Fruit fly (Drosophila melanogaster) whole organism, prepupa: Measurements from ENCODE around the gene CrebA.
A peak's percentile ranks its signal among the peaks of the same experiment; 100 is the strongest.

Experiments used
- Blimp-1 ChIP-seq: fragments of 200-800 bp; sonication (Bioruptor generic); optimal IDR thresholded peaks from 3 replicates; lab custom pipeline; 2017; ENCODE audit warnings: missing biosample characterization, missing genetic modification characterization, mild to moderate bottlenecking, moderate library complexity, missing genetic modification reagents
- CG10669 ChIP-seq: fragments of 200-800 bp; sonication (Bioruptor generic); optimal IDR thresholded peaks from 3 replicates; lab custom pipeline; 2018; ENCODE audit warnings: missing biosample characterization, mild to moderate bottlenecking, missing genetic modification characterization, moderate library complexity
- CG15336 ChIP-seq: fragments of 200-800 bp; sonication (Bioruptor generic); IDR thresholded peaks from 2 replicates; pipeline ENCODE4 v1.3.6; 2022; ENCODE audit warnings: missing biosample characterization, missing genetic modification characterization
- CG16779 ChIP-seq: fragments of 200-800 bp; sonication (Bioruptor generic); optimal IDR thresholded peaks from 3 replicates; lab custom pipeline; 2017; ENCODE audit warnings: missing biosample characterization, mild to moderate bottlenecking, missing genetic modification characterization
- CG3032 ChIP-seq: fragments of 200-800 bp; optimal IDR thresholded peaks from 2 replicates; lab custom pipeline; 2019; ENCODE audit warnings: missing biosample characterization, mild to moderate bottlenecking, missing genetic modification characterization, moderate library complexity
- CG31627 ChIP-seq: fragments of 200-800 bp; sonication (Bioruptor generic); optimal IDR thresholded peaks from 3 replicates; lab custom pipeline; 2016; ENCODE audit warnings: missing biosample characterization, missing genetic modification characterization
- CG32006 ChIP-seq: fragments of 200-800 bp; sonication (Bioruptor generic); optimal IDR thresholded peaks from 3 replicates; lab custom pipeline; 2017; ENCODE audit warnings: missing biosample characterization, mild to moderate bottlenecking, missing genetic modification characterization
- CG34406 ChIP-seq: fragments of 200-800 bp; sonication (Bioruptor generic); optimal IDR thresholded peaks from 3 replicates; lab custom pipeline; 2016; ENCODE audit warnings: missing biosample characterization, missing genetic modification characterization
- CG3919 ChIP-seq: fragments of 200-800 bp; sonication (Bioruptor generic); optimal IDR thresholded peaks from 3 replicates; lab custom pipeline; 2016; ENCODE audit warnings: missing biosample characterization, missing genetic modification characterization
- CG6163 ChIP-seq: fragments of 200-800 bp; sonication (Bioruptor generic); IDR thresholded peaks from 3 replicates; pipeline ENCODE4 v1.3.6; 2022; ENCODE audit warnings: missing biosample characterization, missing genetic modification characterization
- CG6854 ChIP-seq: fragments of 200-800 bp; sonication (Bioruptor generic); optimal IDR thresholded peaks from 2 replicates; lab custom pipeline; 2017; ENCODE audit warnings: missing biosample characterization, mild to moderate bottlenecking, missing genetic modification characterization
- CG8119 ChIP-seq: fragments of 200-800 bp; sonication (Bioruptor generic); IDR thresholded peaks from 3 replicates; pipeline ENCODE4 v1.3.6; 2022; ENCODE audit warnings: missing biosample characterization, missing genetic modification characterization
- CG9139 ChIP-seq: fragments of 200-800 bp; sonication (Bioruptor generic); optimal IDR thresholded peaks from 3 replicates; lab custom pipeline; 2017; ENCODE audit warnings: missing biosample characterization, mild to moderate bottlenecking, missing genetic modification characterization
- Eip78C ChIP-seq: fragments of 200-800 bp; sonication (Bioruptor generic); peaks from one replicate; lab custom pipeline; 2016; ENCODE audit warnings: missing biosample characterization, missing genetic modification characterization
- Eip93F ChIP-seq: fragments of 200-800 bp; sonication (Bioruptor generic); optimal IDR thresholded peaks from 2 replicates; lab custom pipeline; 2016; ENCODE audit warnings: missing biosample characterization, mild to moderate bottlenecking, missing genetic modification characterization
- Gug ChIP-seq: fragments of 200-800 bp; sonication (Bioruptor generic); IDR thresholded peaks from 2 replicates; pipeline ENCODE4 v1.3.6; 2022; ENCODE audit warnings: missing biosample characterization, missing genetic modification characterization
- Hr38 ChIP-seq: sonication (Bioruptor generic); optimal IDR thresholded peaks from 2 replicates; lab custom pipeline; 2016; ENCODE audit warnings: missing biosample characterization, missing genetic modification characterization
- Hr4 ChIP-seq: fragments of 200-800 bp; sonication (Bioruptor generic); optimal IDR thresholded peaks from 3 replicates; lab custom pipeline; 2016; ENCODE audit warnings: missing biosample characterization, missing genetic modification characterization
- Lpt ChIP-seq: fragments of 200-800 bp; sonication (Bioruptor generic); optimal IDR thresholded peaks from 3 replicates; lab custom pipeline; 2016; ENCODE audit warnings: missing biosample characterization, missing genetic modification characterization
- Met ChIP-seq: fragments of 200-800 bp; sonication (Bioruptor generic); optimal IDR thresholded peaks from 3 replicates; lab custom pipeline; 2016; ENCODE audit warnings: missing biosample characterization, missing genetic modification characterization
- OdsH ChIP-seq: fragments of 200-800 bp; sonication (Bioruptor generic); optimal IDR thresholded peaks from 3 replicates; lab custom pipeline; 2016; ENCODE audit warnings: missing biosample characterization, missing genetic modification characterization
- Sox102F ChIP-seq: fragments of 200-800 bp; sonication (Bioruptor generic); optimal IDR thresholded peaks from 2 replicates; lab custom pipeline; 2016; ENCODE audit warnings: missing biosample characterization, mild to moderate bottlenecking, missing genetic modification characterization
- Sox14 ChIP-seq: fragments of 200-800 bp; sonication (Bioruptor generic); optimal IDR thresholded peaks from 3 replicates; lab custom pipeline; 2016; ENCODE audit warnings: missing biosample characterization, missing genetic modification characterization
- Sox15 ChIP-seq: fragments of 200-800 bp; sonication (Bioruptor generic); optimal IDR thresholded peaks from 3 replicates; lab custom pipeline; 2016; ENCODE audit warnings: missing biosample characterization, missing genetic modification characterization
- dac ChIP-seq: fragments of 200-800 bp; sonication (Bioruptor generic); optimal IDR thresholded peaks from 2 replicates; lab custom pipeline; 2017; ENCODE audit warnings: missing biosample characterization, mild to moderate bottlenecking, missing genetic modification characterization
- esn ChIP-seq: fragments of 200-800 bp; sonication (Bioruptor generic); optimal IDR thresholded peaks from 2 replicates; lab custom pipeline; 2016; ENCODE audit warnings: missing biosample characterization, mild to moderate bottlenecking, missing genetic modification characterization, moderate library complexity
- fd59A ChIP-seq: fragments of 200-800 bp; sonication (Bioruptor generic); optimal IDR thresholded peaks from 2 replicates; lab custom pipeline; 2017; ENCODE audit warnings: missing biosample characterization, mild to moderate bottlenecking, missing genetic modification characterization, missing genetic modification reagents
- fd85E ChIP-seq: fragments of 200-800 bp; sonication (Bioruptor generic); optimal IDR thresholded peaks from 3 replicates; lab custom pipeline; 2016; ENCODE audit warnings: missing biosample characterization, missing genetic modification characterization
- fkh ChIP-seq: fragments of 200-800 bp; sonication (Bioruptor generic); optimal IDR thresholded peaks from 3 replicates; lab custom pipeline; 2017; ENCODE audit warnings: missing biosample characterization, mild to moderate bottlenecking, missing genetic modification characterization, moderate library complexity
- lz ChIP-seq: fragments of 200-800 bp; sonication (Bioruptor generic); optimal IDR thresholded peaks from 3 replicates; lab custom pipeline; 2016; ENCODE audit warnings: missing biosample characterization, missing genetic modification characterization
- spab ChIP-seq: fragments of 200-800 bp; sonication (Bioruptor generic); optimal IDR thresholded peaks from 2 replicates; lab custom pipeline; 2017; ENCODE audit warnings: missing biosample characterization, mild to moderate bottlenecking, missing genetic modification characterization, missing genetic modification reagents
- ss ChIP-seq, 2 experiments: fragments of 200-800 bp; sonication (Bioruptor generic); optimal IDR thresholded peaks; 2 replicates in 1 of 2; 3 replicates in 1 of 2; lab custom pipeline; 2017 to 2018; ENCODE audit warnings: mild to moderate bottlenecking in 2 of 2, missing biosample characterization in 2 of 2, missing genetic modification characterization in 2 of 2, moderate library complexity in 1 of 2
- vri ChIP-seq: fragments of 200-800 bp; sonication (Bioruptor generic); optimal IDR thresholded peaks from 3 replicates; lab custom pipeline; 2016; ENCODE audit warnings: missing biosample characterization, mild to moderate bottlenecking, missing genetic modification characterization

Gene CrebA

DNA sequence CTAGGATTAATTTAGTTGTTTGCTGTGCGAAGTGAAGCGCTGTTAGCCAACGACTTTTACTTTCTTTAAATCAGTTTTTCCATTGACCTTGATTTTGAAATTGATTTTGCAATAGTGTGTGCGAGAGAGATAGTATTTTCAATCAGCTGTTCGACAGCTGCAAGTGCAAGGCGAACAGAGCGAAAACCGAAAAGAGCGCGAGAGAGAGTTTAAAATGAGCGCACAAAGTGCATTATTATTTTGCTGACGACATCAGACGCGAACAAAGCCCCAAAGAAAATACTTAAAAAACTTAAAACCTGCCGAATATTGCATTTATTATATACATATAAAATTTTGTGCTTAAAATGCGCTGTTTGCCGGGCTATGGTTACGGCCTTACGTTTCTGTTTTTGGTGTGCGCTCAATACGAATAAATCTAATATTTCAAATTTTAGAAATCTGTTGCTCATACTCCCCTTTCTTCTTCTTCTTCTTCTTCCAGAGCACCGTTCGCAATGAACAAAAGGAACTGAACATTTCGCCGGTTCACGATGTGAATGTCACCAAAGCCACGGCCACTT lies 23.4 kb upstream of the CrebA start:
- TF ChIP-seq CG32006 (GFP tag; lab: Kevin White, UChicago) (no peak), Eip78C (GFP tag; lab: Kevin White, UChicago) (peak; percentile 76), esn (GFP tag; lab: Kevin White, UChicago) (peak; percentile 7), Gug (no peak), CG3032 (peak; percentile 17), Sox14 (GFP tag; lab: Kevin White, UChicago) (peak; percentile 55), CG9139 (GFP tag; lab: Kevin White, UChicago) (no peak), ss (GFP tag; optimal IDR thresholded peaks at IDR 0.05; lab: Kevin White, UChicago) (peak; percentile 39 to 44), vri (GFP tag; lab: Kevin White, UChicago) (peak; percentile 24), Eip93F (peak; percentile 33), Blimp-1 (GFP tag; lab: Kevin White, UChicago) (peak; percentile 78), Sox102F (GFP tag; lab: Kevin White, UChicago) (peak; percentile 37), CG34406 (no peak), OdsH (GFP tag; lab: Kevin White, UChicago) (no peak), CG16779 (peak; percentile 13), Met (peak; percentile 11), CG10669 (GFP tag; lab: Kevin White, UChicago) (no peak), CG31627 (no peak)

DNA sequence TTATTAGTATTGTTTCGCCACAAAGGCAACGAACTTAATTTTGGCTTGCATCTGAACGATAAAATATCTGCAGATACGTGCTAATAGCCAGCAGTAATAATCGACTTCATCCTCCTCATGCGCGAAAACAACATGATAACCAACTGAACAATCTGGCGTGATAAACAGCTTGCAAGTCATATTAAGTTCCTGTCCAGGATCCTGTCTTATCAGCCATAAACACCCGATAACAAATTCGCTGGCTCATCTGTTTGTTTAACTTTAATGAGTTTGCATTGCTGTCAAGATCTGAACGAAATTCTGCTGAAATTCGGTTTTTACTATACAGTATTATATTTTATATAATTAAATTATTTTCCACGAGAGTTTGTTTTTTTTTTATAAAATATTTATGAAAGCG lies 21.9 kb upstream of the CrebA start:
- TF ChIP-seq fkh (GFP tag; lab: Kevin White, UChicago) (no peak), CG6163 (no peak), Sox15 (GFP tag; lab: Kevin White, UChicago) (no peak), CG31627 (no peak), Sox102F (GFP tag; lab: Kevin White, UChicago) (no peak), lz (no peak)

DNA sequence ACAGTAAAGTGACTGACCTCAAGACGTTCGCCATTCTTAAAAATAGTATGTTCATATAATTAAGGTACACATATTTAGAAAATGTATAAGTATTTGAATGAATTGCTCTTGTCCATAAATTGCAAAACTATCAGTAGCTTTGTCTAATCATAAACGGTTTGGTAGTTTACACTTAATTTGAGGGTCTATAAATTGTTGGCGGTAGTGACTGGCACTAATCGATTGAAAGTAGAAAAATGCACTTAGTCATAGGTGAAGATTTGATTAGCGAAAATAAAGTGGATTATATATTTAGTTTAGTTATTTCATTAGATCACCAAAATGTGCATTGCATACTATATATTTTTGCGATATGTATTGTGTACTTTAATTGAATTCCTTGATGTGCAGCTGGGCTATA lies 21.5 kb upstream of the CrebA start:
- no peak for TF ChIP-seq CG8119 (GFP tag; lab: Robert Waterston, UW)
- no peak for TF ChIP-seq dac (GFP tag; lab: Kevin White, UChicago)
- TF ChIP-seq, all 60 proteins: peak for 0

DNA sequence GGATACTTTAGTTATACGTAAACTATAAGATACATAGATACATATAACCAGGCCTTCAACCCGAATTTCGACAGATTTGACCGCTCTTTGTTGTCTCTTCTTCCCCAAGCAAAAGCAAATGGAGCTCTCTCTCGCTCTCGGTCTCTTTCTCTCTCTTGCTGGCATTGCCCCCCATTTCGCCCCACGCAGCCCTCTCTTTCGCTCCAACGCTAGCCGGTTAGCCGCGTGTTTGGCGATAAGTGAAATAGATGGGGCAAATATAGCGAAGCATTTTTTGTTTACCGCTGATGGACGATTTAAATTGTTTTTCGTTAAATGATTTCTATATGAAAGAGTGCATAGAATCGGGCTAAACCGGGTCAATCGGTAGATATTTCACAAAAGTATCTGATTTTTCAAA lies 20.8 kb upstream of the CrebA start:
- TF ChIP-seq CG8119 (GFP tag; lab: Robert Waterston, UW) (peak; percentile 29; the same call in 1 of the 3 replicates), spab (no peak), CG3919 (GFP tag; lab: Kevin White, UChicago) (no peak), OdsH (GFP tag; lab: Kevin White, UChicago) (no peak), Sox14 (GFP tag; lab: Kevin White, UChicago) (peak; percentile 49), CG6854 (GFP tag; lab: Kevin White, UChicago) (peak; percentile 44), CG6163 (no peak; the same call in 2 of the 3 replicates), vri (GFP tag; lab: Kevin White, UChicago) (peak; percentile 66), CG15336 (GFP tag; lab: Robert Waterston, UW) (peak; percentile 48; the same call in 1 of the 2 replicates), fkh (GFP tag; lab: Kevin White, UChicago) (peak; percentile 57), Lpt (GFP tag; lab: Kevin White, UChicago) (peak; percentile 38), fd85E (GFP tag; lab: Kevin White, UChicago) (no peak), Eip78C (GFP tag; lab: Kevin White, UChicago) (peak; percentile 65)

DNA sequence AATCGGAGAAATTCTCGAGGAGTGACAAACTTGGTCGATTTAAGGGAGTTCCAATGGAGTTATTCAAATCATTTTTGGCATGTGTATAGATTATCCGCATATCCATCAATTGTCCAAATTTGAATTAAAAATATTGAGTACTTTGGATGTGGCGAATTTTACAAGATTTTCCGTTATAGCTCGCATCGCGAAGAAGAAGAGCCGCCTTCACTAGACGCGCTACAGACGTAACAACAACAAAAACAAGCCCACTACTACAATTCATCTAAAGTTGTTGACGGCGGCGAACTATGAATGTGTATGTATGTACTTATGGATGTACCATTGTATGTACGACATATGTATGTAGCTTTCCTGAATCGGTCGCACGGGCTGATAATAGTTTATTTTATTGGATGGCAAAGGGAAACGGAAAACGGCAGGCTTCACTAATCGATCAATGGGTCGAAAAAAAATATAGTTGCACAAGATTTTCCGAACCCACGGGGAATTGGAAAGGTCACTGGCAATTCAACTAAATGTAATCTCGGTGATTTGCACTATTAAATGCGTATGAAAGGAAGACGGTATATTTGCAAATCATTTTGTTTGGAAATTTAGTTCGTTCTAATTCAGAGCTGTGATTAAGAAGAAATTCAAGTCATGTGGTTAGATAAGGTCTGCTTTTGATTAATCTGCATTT lies 20.2 kb upstream of the CrebA start:
- TF ChIP-seq Lpt (GFP tag; lab: Kevin White, UChicago) (peak; percentile 17), vri (GFP tag; lab: Kevin White, UChicago) (no peak), Eip78C (GFP tag; lab: Kevin White, UChicago) (peak; percentile 11), CG15336 (GFP tag; lab: Robert Waterston, UW) (peak; percentile 22; the same call in 1 of the 2 replicates), fd59A (GFP tag; lab: Kevin White, UChicago) (no peak), Hr4 (GFP tag; lab: Kevin White, UChicago) (no peak), Hr38 (GFP tag; lab: Kevin White, UChicago) (no peak)
